Worm (Caenorhabditis elegans): ENCODE measurements around the gene C02B4.3.

C02B4.3 gene

ce11 chrX:12633862-12634404, 25.7 kb downstream of the C02B4.3 start, which contains the start of gene ivns-1:
TSS of gene ivns-1 (minus strand) at chrX:12634354.
- TF ChIP-seq ahr-1 (tag; optimal IDR thresholded peaks at IDR 0.05): no peak
- TF ChIP-seq sox-2 (GFP tag; IDR thresholded peaks at IDR 0.05): no peak
- no peak for TF ChIP-seq ceh-14 (tag; optimal IDR thresholded peaks at IDR 0.05)
- no peak for TF ChIP-seq ceh-45 (GFP tag; IDR thresholded peaks at IDR 0.05)
- TF ChIP-seq C38D4.7 (GFP tag; optimal IDR thresholded peaks at IDR 0.05): no peak
- TF ChIP-seq hlh-8 (tag; optimal IDR thresholded peaks at IDR 0.05): no peak
- no peak for TF ChIP-seq gmeb-2 (tag; optimal IDR thresholded peaks at IDR 0.05)

ce11 chrX:12632657-12633056, 27.0 kb downstream of the C02B4.3 start:
- TF ChIP-seq ceh-31 (tag; optimal IDR thresholded peaks at IDR 0.05) (no peak), tbx-7 (tag; optimal IDR thresholded peaks at IDR 0.05) (no peak), unc-55 (GFP tag; optimal IDR thresholded peaks at IDR 0.05) (no peak), unc-42 (tag; optimal IDR thresholded peaks at IDR 0.05) (peak; percentile 76)

- peak; percentile 81 for TF ChIP-seq unc-42 (tag; optimal IDR thresholded peaks at IDR 0.05)
- TF ChIP-seq ceh-6 (GFP tag; optimal IDR thresholded peaks at IDR 0.05): no peak
Measured at ce11 chrX:12631446-12631845, 28.2 kb downstream of the C02B4.3 start.

- TF ChIP-seq ceh-30 (tag; optimal IDR thresholded peaks at IDR 0.05): no peak
- no peak for TF ChIP-seq ama-1 (optimal IDR thresholded peaks at IDR 0.05)
- TF ChIP-seq elt-2 (tag; optimal IDR thresholded peaks at IDR 0.05): peak; percentile 46
- peak; percentile 14 for TF ChIP-seq pqm-1 (tag; optimal IDR thresholded peaks at IDR 0.05)
Measured at ce11 chrX:12630556-12630955, 29.1 kb downstream of the C02B4.3 start.

- TF ChIP-seq nhr-232 (tag; optimal IDR thresholded peaks at IDR 0.05) (no peak), pax-1 (tag; optimal IDR thresholded peaks at IDR 0.05) (no peak), madf-2 (tag; optimal IDR thresholded peaks at IDR 0.05) (no peak)
Measured at ce11 chrX:12630005-12630404, 29.6 kb downstream of the C02B4.3 start.

ce11 chrX:12629257-12629656, 30.4 kb downstream of the C02B4.3 start:
- TF ChIP-seq ceh-14 (tag; optimal IDR thresholded peaks at IDR 0.05) (no peak), madf-2 (tag; optimal IDR thresholded peaks at IDR 0.05) (no peak), unc-3 (GFP tag; conservative IDR thresholded peaks at IDR 0.05) (no peak), unc-3 (tag; optimal IDR thresholded peaks at IDR 0.05) (peak; percentile 45), gmeb-2 (tag; optimal IDR thresholded peaks at IDR 0.05) (no peak), ceh-6 (GFP tag; optimal IDR thresholded peaks at IDR 0.05) (peak; percentile 16), dmd-4 (tag; optimal IDR thresholded peaks at IDR 0.05; ENCODE audit: borderline replicate concordance) (no peak), odd-2 (tag; optimal IDR thresholded peaks at IDR 0.05) (no peak), ceh-31 (tag; optimal IDR thresholded peaks at IDR 0.05) (peak; percentile 46), ceh-18 (tag; optimal IDR thresholded peaks at IDR 0.05) (peak; percentile 27), ceh-19 (GFP tag; optimal IDR thresholded peaks at IDR 0.05) (peak; percentile 45), che-1 (tag; optimal IDR thresholded peaks at IDR 0.05) (no peak), pros-1 (tag; optimal IDR thresholded peaks at IDR 0.05) (peak; percentile 59), sdc-2 (tag; optimal IDR thresholded peaks at IDR 0.05) (peak; percentile 35), ceh-34 (tag; optimal IDR thresholded peaks at IDR 0.05) (no peak), unc-42 (tag; optimal IDR thresholded peaks at IDR 0.05) (peak; percentile 39), ztf-16 (tag; optimal IDR thresholded peaks at IDR 0.05) (no peak)

ce11 chrX:12627797-12628196, 31.9 kb downstream of the C02B4.3 start:
- TF ChIP-seq elt-2 (tag; optimal IDR thresholded peaks at IDR 0.05): peak; percentile 46
- TF ChIP-seq sox-4 (tag; optimal IDR thresholded peaks at IDR 0.05): no peak

Data from whole organism, late embryonic.